Fruit fly (Drosophila melanogaster): ENCODE results near the gene Grp170.

Gene Grp170

dm6 chrX:2293294-2293988, 18.6 kb upstream of the Grp170 start, which contains the start of gene CG2865 (continued):
- peak; percentile 88 for TF ChIP-seq exex (tag; optimal IDR thresholded peaks at IDR 0.05)
- peak; percentile 96 for TF ChIP-seq Fer3 (tag; optimal IDR thresholded peaks at IDR 0.05)
- TF ChIP-seq org-1 (GFP tag; optimal IDR thresholded peaks at IDR 0.05): peak; percentile 95
- TF ChIP-seq NC2β (GFP tag; optimal IDR thresholded peaks at IDR 0.05): peak; percentile 82
- TF ChIP-seq CG12744 (GFP tag; optimal IDR thresholded peaks at IDR 0.05): peak; percentile 80
- peak; percentile 64 for TF ChIP-seq Bgb (GFP tag; IDR thresholded peaks at IDR 0.05; ENCODE audit: partially characterized antibody)
- TF ChIP-seq B-H2 (GFP tag; optimal IDR thresholded peaks at IDR 0.05): peak; percentile 96
- TF ChIP-seq phol (tag; optimal IDR thresholded peaks at IDR 0.05): peak; percentile 92
- TF ChIP-seq CG32767 (GFP tag; IDR thresholded peaks at IDR 0.05): peak; percentile 90
- peak; percentile 86 for TF ChIP-seq chm (GFP tag; IDR thresholded peaks at IDR 0.05)
- peak; percentile 78 for TF ChIP-seq repo (GFP tag; optimal IDR thresholded peaks at IDR 0.05)
- peak; percentile 98 for TF ChIP-seq CG18599 (GFP tag; optimal IDR thresholded peaks at IDR 0.05)
- 0 out of 2 replicates have a peak, but pooled peaks have one; percentile 7 for TF ChIP-seq CkIIα-i1 (GFP tag; IDR thresholded peaks at IDR 0.05)
- TF ChIP-seq CG11695 (GFP tag; IDR thresholded peaks at IDR 0.05): peak; percentile 93
- no peak for TF ChIP-seq Lpt (GFP tag; optimal IDR thresholded peaks at IDR 0.05)
- no peak for TF ChIP-seq Lim3 (GFP tag; IDR thresholded peaks at IDR 0.05)
- peak; percentile 82 for TF ChIP-seq stc (GFP tag; IDR thresholded peaks at IDR 0.05)
- peak; percentile 99 for TF ChIP-seq CG11696 (GFP tag; IDR thresholded peaks at IDR 0.05)
- peak; percentile 23; the same call in 1 of the 3 replicates for TF ChIP-seq CG6791 (GFP tag; IDR thresholded peaks at IDR 0.05; ENCODE audit: partially characterized antibody)
- peak; percentile 77 for TF ChIP-seq CG15479 (GFP tag; optimal IDR thresholded peaks at IDR 0.05)
- TF ChIP-seq CG1024 (GFP tag; IDR thresholded peaks at IDR 0.05): peak; percentile 28; the same call in 1 of the 2 replicates
- TF ChIP-seq Sox100B (GFP tag; optimal IDR thresholded peaks at IDR 0.05): peak; percentile 96
- TF ChIP-seq dm (GFP tag; optimal IDR thresholded peaks at IDR 0.05): peak; percentile 83
- TF ChIP-seq CG15269 (tag; optimal IDR thresholded peaks at IDR 0.05): peak; percentile 97
- TF ChIP-seq CG34224 (GFP tag; IDR thresholded peaks at IDR 0.05; ENCODE audit: partially characterized antibody): no peak; the same call in 2 of the 3 replicates
- TF ChIP-seq tup (GFP tag; optimal IDR thresholded peaks at IDR 0.05): peak; percentile 70
- peak; percentile 76 for TF ChIP-seq eyg (GFP tag; optimal IDR thresholded peaks at IDR 0.05)
- TF ChIP-seq Ptx1 (GFP tag; IDR thresholded peaks at IDR 0.05): peak; percentile 90
- peak; percentile 73 for TF ChIP-seq E2f2 (GFP tag; IDR thresholded peaks at IDR 0.05)
- TF ChIP-seq mam (GFP tag; optimal IDR thresholded peaks at IDR 0.05): peak; percentile 92
- peak; percentile 98 for TF ChIP-seq CG8924 (tag; optimal IDR thresholded peaks at IDR 0.05)
- peak; percentile 87 for TF ChIP-seq ci (GFP tag; IDR thresholded peaks at IDR 0.05)
- TF ChIP-seq Gsc (GFP tag; IDR thresholded peaks at IDR 0.05): no peak
- peak in 1 of 2 experiments; percentile 99 for TF ChIP-seq eve (GFP tag; optimal IDR thresholded peaks at IDR 0.05)
- TF ChIP-seq Xbp1 (GFP tag; optimal IDR thresholded peaks at IDR 0.05): peak; percentile 91
- TF ChIP-seq ac (GFP tag; optimal IDR thresholded peaks at IDR 0.05): peak; percentile 77
- peak; percentile 73 for TF ChIP-seq CG4854 (GFP tag; optimal IDR thresholded peaks at IDR 0.05)
- peak; percentile 89 for TF ChIP-seq kah (GFP tag; optimal IDR thresholded peaks at IDR 0.05)
- peak; percentile 83 for TF ChIP-seq pb (GFP tag; optimal IDR thresholded peaks at IDR 0.05)
- peak; percentile 57; the same call in 1 of the 2 replicates for TF ChIP-seq CG42726 (GFP tag; IDR thresholded peaks at IDR 0.05; ENCODE audit: partially characterized antibody)
- peak in 1 of 2 experiments; percentile 66 for TF ChIP-seq crp (GFP tag; optimal IDR thresholded peaks at IDR 0.05)
- TF ChIP-seq CG16815 (GFP tag; optimal IDR thresholded peaks at IDR 0.05): peak; percentile 88
- TF ChIP-seq dan (GFP tag; IDR thresholded peaks at IDR 0.05): no peak; the same call in 1 of the 2 replicates
- peak; percentile 84 for TF ChIP-seq CG18476 (GFP tag; optimal IDR thresholded peaks at IDR 0.05)
- TF ChIP-seq hbn (GFP tag; IDR thresholded peaks at IDR 0.05; ENCODE audit: partially characterized antibody): no peak
- TF ChIP-seq zfh2 (GFP tag; optimal IDR thresholded peaks at IDR 0.05): peak; percentile 88
- TF ChIP-seq pnt (GFP tag; optimal IDR thresholded peaks at IDR 0.05): peak; percentile 88
- TF ChIP-seq fu2 (GFP tag; optimal IDR thresholded peaks at IDR 0.05): peak; percentile 79
- TF ChIP-seq sens (GFP tag): peak; percentile 99

Data from whole organism, embryonic.